Worm (Caenorhabditis elegans) whole organism, early embryonic: ENCODE results near the gene F25E2.2.

ENCODE experiments used
- aly-1 ChIP-seq: sonication (generic microtip); optimal IDR thresholded peaks from 2 replicates; lab custom pipeline; 2016; ENCODE audit warnings: missing genetic modification characterization, missing compliant biosample characterization
- ama-1 ChIP-seq: fragments of 150-350 bp; optimal IDR thresholded peaks from 2 replicates; lab custom pipeline; 2014
- ceh-13 ChIP-seq: fragments of 200-800 bp; sonication (Bioruptor generic); optimal IDR thresholded peaks from 2 replicates; lab custom pipeline; 2018; ENCODE audit warnings: mild to moderate bottlenecking, missing genetic modification characterization, missing compliant biosample characterization
- ets-7 ChIP-seq: sonication (generic microtip); optimal IDR thresholded peaks from 2 replicates; lab custom pipeline; 2016; ENCODE audit warnings: missing genotype, missing genetic modification characterization, missing compliant biosample characterization
- pes-1 ChIP-seq: fragments of 200-800 bp; sonication (Bioruptor generic); IDR thresholded peaks from 2 replicates; pipeline ENCODE4 v1.3.6; 2022; ENCODE audit warnings: missing genetic modification reagents, missing genetic modification characterization, missing compliant biosample characterization
- scrt-1 ChIP-seq: fragments of 200-800 bp; sonication (Bioruptor generic); IDR thresholded peaks from 2 replicates; pipeline ENCODE4 v1.3.6; 2022; ENCODE audit warnings: missing genetic modification characterization, missing compliant biosample characterization
- sea-1 ChIP-seq: fragments of 200-800 bp; sonication (Bioruptor generic); conservative IDR thresholded peaks from 2 replicates; pipeline ENCODE4 v1.3.6; 2022; ENCODE audit warnings: missing genetic modification characterization, missing compliant biosample characterization
- tbx-11 ChIP-seq: fragments of 200-800 bp; sonication (Bioruptor generic); IDR thresholded peaks from 2 replicates; pipeline ENCODE4 v1.3.6; 2022; ENCODE audit warnings: missing genetic modification characterization, missing compliant biosample characterization
- tra-4 ChIP-seq: sonication (generic microtip); optimal IDR thresholded peaks from 2 replicates; lab custom pipeline; 2017; ENCODE audit warnings: missing genetic modification characterization, missing compliant biosample characterization

- TF ChIP-seq ama-1 (lab: Kevin White, UChicago) (no peak), ets-7 (tag; lab: Kevin White, UChicago) (no peak), tbx-11 (GFP tag; lab: Robert Waterston, UW) (no peak), aly-1 (tag; lab: Kevin White, UChicago) (no peak), scrt-1 (no peak), sea-1 (no peak), tra-4 (no peak), ceh-13 (GFP tag; lab: Kevin White, UChicago) (no peak), pes-1 (GFP tag; lab: Robert Waterston, UW) (no peak)
Observed at ce11 chrX:759634-760033, 51.0 kb downstream of the F25E2.2 start, which contains the start of gene aex-3.
